Fruit fly (Drosophila melanogaster) whole organism, embryonic: ENCODE data around the gene CRAT.

Experiments
- Adf1 ChIP-seq: fragments of 200-800 bp; sonication (Bioruptor generic); IDR thresholded peaks from 2 replicates; pipeline ENCODE4 v1.3.6; 2022; ENCODE audit warnings: missing biosample characterization, missing genetic modification characterization
- CG15479 ChIP-seq: fragments of 200-800 bp; sonication (Bioruptor generic); optimal IDR thresholded peaks from 3 replicates; lab custom pipeline; 2019; ENCODE audit warnings: missing biosample characterization, mild to moderate bottlenecking, missing genetic modification characterization, moderate library complexity
- CG15601 ChIP-seq: fragments of 200-800 bp; sonication (Bioruptor generic); optimal IDR thresholded peaks from 3 replicates; lab custom pipeline; 2019; ENCODE audit warnings: missing biosample characterization, mild to moderate bottlenecking, missing genetic modification characterization, moderate library complexity
- CG15696 ChIP-seq: fragments of 200-800 bp; sonication (Bioruptor generic); optimal IDR thresholded peaks from 2 replicates; lab custom pipeline; 2019; ENCODE audit warnings: missing biosample characterization, mild to moderate bottlenecking, missing genetic modification characterization, moderate library complexity
- CG1602 ChIP-seq: fragments of 200-800 bp; sonication (Bioruptor generic); optimal IDR thresholded peaks from 3 replicates; lab custom pipeline; 2016; ENCODE audit warnings: missing biosample characterization, missing genetic modification characterization
- CG1603 ChIP-seq: fragments of 200-800 bp; sonication (Bioruptor generic); optimal IDR thresholded peaks from 2 replicates; lab custom pipeline; 2019; ENCODE audit warnings: missing biosample characterization, mild to moderate bottlenecking, missing genetic modification characterization, moderate library complexity
- CG6813 ChIP-seq: fragments of 200-800 bp; sonication (Bioruptor generic); optimal IDR thresholded peaks from 2 replicates; lab custom pipeline; 2017; ENCODE audit warnings: missing biosample characterization, missing genetic modification characterization, mild to moderate bottlenecking, moderate library complexity, missing genetic modification reagents
- CG7963 ChIP-seq: fragments of 200-800 bp; sonication (Bioruptor generic); IDR thresholded peaks from 3 replicates; pipeline ENCODE4 v1.3.6; 2022; ENCODE audit warnings: missing biosample characterization, missing genetic modification characterization; ENCODE audit not compliant: partially characterized antibody
- CG8478 ChIP-seq: fragments of >200 bp; optimal IDR thresholded peaks from 2 replicates; lab custom pipeline; 2018
- Dll ChIP-seq: fragments of 200-800 bp; sonication (Bioruptor generic); IDR thresholded peaks from 4 replicates; pipeline ENCODE4 v1.3.6; 2022; ENCODE audit warnings: missing biosample characterization, missing genetic modification characterization; ENCODE audit not compliant: partially characterized antibody
- GATAe ChIP-seq: fragments of 200-800 bp; sonication (Bioruptor generic); conservative IDR thresholded peaks from 2 replicates; pipeline ENCODE4 v1.3.6; 2022; ENCODE audit warnings: missing biosample characterization, missing genetic modification characterization
- HLH4C ChIP-seq: fragments of 200-800 bp; sonication (Bioruptor generic); IDR thresholded peaks from 3 replicates; pipeline ENCODE4 v1.3.6; 2022; ENCODE audit warnings: missing biosample characterization, missing genetic modification characterization; ENCODE audit not compliant: partially characterized antibody
- Hand ChIP-seq: fragments of 200-800 bp; sonication (Bioruptor generic); optimal IDR thresholded peaks from 2 replicates; lab custom pipeline; 2017; ENCODE audit warnings: mild to moderate bottlenecking, missing biosample characterization, missing genetic modification reagents, missing genetic modification characterization
- Opbp ChIP-seq: fragments of 200-800 bp; sonication (Bioruptor generic); IDR thresholded peaks from 3 replicates; pipeline ENCODE4 v1.3.6; 2022; ENCODE audit warnings: missing biosample characterization, missing genetic modification characterization; ENCODE audit not compliant: partially characterized antibody
- Poxn ChIP-seq: fragments of 200-800 bp; sonication (Bioruptor generic); IDR thresholded peaks from 2 replicates; pipeline ENCODE4 v1.3.6; 2022; ENCODE audit warnings: missing biosample characterization, missing genetic modification characterization
- Ravus ChIP-seq: fragments of 200-800 bp; sonication (Bioruptor generic); IDR thresholded peaks from 2 replicates; pipeline ENCODE4 v1.3.6; 2022; ENCODE audit warnings: missing biosample characterization, missing genetic modification characterization
- Sox102F ChIP-seq: fragments of 200-800 bp; sonication (Bioruptor generic); optimal IDR thresholded peaks from 2 replicates; lab custom pipeline; 2018; ENCODE audit warnings: missing biosample characterization, mild to moderate bottlenecking, missing genetic modification characterization, moderate library complexity
- Trl ChIP-seq, 3 experiments: fragments of >200 bp in 2 of 3; fragments of 200-800 bp in 1 of 3; sonication (Bioruptor generic) in 1 of 3; optimal IDR thresholded peaks; 2 replicates in 1 of 3; 3 replicates in 2 of 3; lab custom pipeline; 2016 to 2017; ENCODE audit warnings: missing biosample characterization in 1 of 3, missing genetic modification characterization in 1 of 3
- amos ChIP-seq: fragments of 200-800 bp; sonication (Bioruptor generic); IDR thresholded peaks from 2 replicates; pipeline ENCODE4 v1.3.6; 2022; ENCODE audit warnings: missing biosample characterization, missing genetic modification characterization; ENCODE audit not compliant: partially characterized antibody
- bbx ChIP-seq: fragments of 200-800 bp; sonication (Bioruptor generic); IDR thresholded peaks from 2 replicates; pipeline ENCODE4 v1.3.6; 2022; ENCODE audit warnings: missing biosample characterization, missing genetic modification characterization; ENCODE audit not compliant: partially characterized antibody
- cg ChIP-seq: fragments of 200-800 bp; sonication (Bioruptor generic); optimal IDR thresholded peaks from 3 replicates; lab custom pipeline; 2019; ENCODE audit warnings: missing biosample characterization, mild to moderate bottlenecking, missing genetic modification characterization, moderate library complexity
- chinmo ChIP-seq: fragments of 200-800 bp; sonication (Bioruptor generic); IDR thresholded peaks from 4 replicates; pipeline ENCODE4 v1.3.6; 2022; ENCODE audit warnings: missing biosample characterization, missing genetic modification characterization; ENCODE audit not compliant: partially characterized antibody
- dysf ChIP-seq: fragments of 200-800 bp; sonication (Bioruptor generic); IDR thresholded peaks from 3 replicates; pipeline ENCODE4 v1.3.6; 2022; ENCODE audit warnings: missing biosample characterization, missing genetic modification characterization
- ftz-f1 ChIP-seq: fragments of 200-800 bp; sonication (Bioruptor generic); optimal IDR thresholded peaks from 2 replicates; lab custom pipeline; 2016; ENCODE audit warnings: missing biosample characterization, missing genetic modification characterization
- h ChIP-seq: fragments of >200 bp; optimal IDR thresholded peaks from 2 replicates; lab custom pipeline; 2017
- klu ChIP-seq: fragments of 200-800 bp; sonication (Bioruptor generic); IDR thresholded peaks from 2 replicates; pipeline ENCODE4 v1.3.6; 2022; ENCODE audit warnings: missing biosample characterization, missing genetic modification characterization
- mirr ChIP-seq: fragments of 200-800 bp; sonication (Bioruptor generic); optimal IDR thresholded peaks from 3 replicates; lab custom pipeline; 2018; ENCODE audit warnings: missing biosample characterization, mild to moderate bottlenecking, missing genetic modification characterization
- mld ChIP-seq: fragments of 200-800 bp; sonication (Bioruptor generic); IDR thresholded peaks from 3 replicates; pipeline ENCODE4 v1.3.6; 2022; ENCODE audit warnings: missing biosample characterization, missing genetic modification characterization; ENCODE audit not compliant: partially characterized antibody
- nerfin-1 ChIP-seq: fragments of 200-800 bp; sonication (Bioruptor generic); optimal IDR thresholded peaks from 3 replicates; lab custom pipeline; 2019; ENCODE audit warnings: missing biosample characterization, mild to moderate bottlenecking, missing genetic modification characterization, moderate library complexity
- pan ChIP-seq, 4 experiments: fragments of >200 bp in 3 of 4; fragments of 200-800 bp in 1 of 4; sonication (Bioruptor generic) in 1 of 4; optimal IDR thresholded peaks in 3 of 4; IDR thresholded peaks in 1 of 4; 2 replicates each; pipeline versions ENCODE4 v1.3.6 to Lab custom; 2017 to 2022; ENCODE audit warnings: missing biosample characterization in 2 of 4, missing genetic modification characterization in 2 of 4, mixed read lengths in 1 of 4
- pita ChIP-seq: fragments of 200-800 bp; sonication (Bioruptor generic); optimal IDR thresholded peaks from 2 replicates; lab custom pipeline; 2017; ENCODE audit warnings: missing biosample characterization, mild to moderate bottlenecking, missing genetic modification characterization
- run ChIP-seq: fragments of 200-800 bp; sonication (Bioruptor generic); optimal IDR thresholded peaks from 3 replicates; lab custom pipeline; 2018; ENCODE audit warnings: missing biosample characterization, mild to moderate bottlenecking, missing genetic modification characterization
- sna ChIP-seq: fragments of 200-800 bp; sonication (Bioruptor generic); IDR thresholded peaks from 2 replicates; pipeline ENCODE4 v1.3.6; 2022; ENCODE audit warnings: missing biosample characterization, missing genetic modification characterization; ENCODE audit not compliant: partially characterized antibody
- sr ChIP-seq: fragments of 200-800 bp; sonication (Bioruptor generic); IDR thresholded peaks from 3 replicates; pipeline ENCODE4 v1.3.6; 2022; ENCODE audit warnings: missing biosample characterization, missing genetic modification characterization
- sug ChIP-seq: fragments of 200-800 bp; optimal IDR thresholded peaks from 2 replicates; lab custom pipeline; 2019; ENCODE audit warnings: missing biosample characterization, mild to moderate bottlenecking, missing genetic modification characterization, moderate library complexity
- tna ChIP-seq: fragments of 200-800 bp; sonication (Bioruptor generic); IDR thresholded peaks from 2 replicates; pipeline ENCODE4 v1.3.6; 2022; ENCODE audit warnings: missing biosample characterization, missing genetic modification characterization; ENCODE audit not compliant: partially characterized antibody

Gene CRAT

dm6 chr3R:6388414-6388830 lies 12.6 kb upstream of the CRAT start (continued):
- TF ChIP-seq CG7963 (GFP tag; lab: Robert Waterston, UW) (peak; percentile 76), tna (peak; percentile 92), klu (GFP tag; lab: Robert Waterston, UW) (no peak), pan (optimal IDR thresholded peaks at IDR 0.05; lab: Kevin White, UChicago) (no peak), pan (GFP tag; optimal IDR thresholded peaks at IDR 0.05 in 1 of 2, IDR thresholded peaks at IDR 0.05 in 1 of 2) (no peak), amos (GFP tag; lab: Robert Waterston, UW) (peak; percentile 47; the same call in 1 of the 2 replicates), Opbp (peak; percentile 48; the same call in 1 of the 3 replicates), sna (GFP tag; lab: Robert Waterston, UW) (peak; percentile 81), chinmo (GFP tag; lab: Robert Waterston, UW) (peak; percentile 74; the same call in 2 of the 4 replicates), pita (GFP tag; lab: Kevin White, UChicago) (no peak), HLH4C (peak; percentile 96), run (no peak), mld (GFP tag; lab: Robert Waterston, UW) (peak; percentile 67; the same call in 2 of the 3 replicates), h (lab: Kevin White, UChicago) (no peak), CG6813 (GFP tag; lab: Kevin White, UChicago) (no peak), Dll (GFP tag; lab: Robert Waterston, UW) (peak; percentile 70), CG15601 (tag; lab: Kevin White, UChicago) (peak; percentile 13), dysf (GFP tag; lab: Robert Waterston, UW) (no peak)

dm6 chr3R:6383466-6383769 lies 7.6 kb upstream of the CRAT start:
- TF ChIP-seq ftz-f1 (GFP tag; lab: Kevin White, UChicago) (peak; percentile 89), cg (GFP tag; lab: Kevin White, UChicago) (peak; percentile 86), Adf1 (GFP tag; lab: Robert Waterston, UW) (0 out of 2 replicates have a peak, but pooled peaks have one; percentile 1), chinmo (GFP tag; lab: Robert Waterston, UW) (peak; percentile 72; the same call in 1 of the 4 replicates), GATAe (no peak), Trl (optimal IDR thresholded peaks at IDR 0.05; lab: Kevin White, UChicago) (no peak), Trl (GFP tag; optimal IDR thresholded peaks at IDR 0.05; lab: Kevin White, UChicago) (no peak), Sox102F (no peak), Opbp (0 out of 3 replicates have a peak, but pooled peaks have one; percentile 41), sr (GFP tag; lab: Robert Waterston, UW) (peak; percentile 47; the same call in 1 of the 3 replicates), nerfin-1 (tag; lab: Kevin White, UChicago) (peak; percentile 20), bbx (GFP tag; lab: Robert Waterston, UW) (0 out of 2 replicates have a peak, but pooled peaks have one; percentile 32), Poxn (GFP tag; lab: Robert Waterston, UW) (no peak), CG15479 (peak; percentile 11), CG15696 (no peak), mirr (peak; percentile 41), CG8478 (lab: Kevin White, UChicago) (peak; percentile 48), sug (peak; percentile 13), Ravus (no peak), CG1602 (no peak), CG1603 (tag; lab: Kevin White, UChicago) (no peak), Hand (GFP tag; lab: Kevin White, UChicago) (no peak)
